Worm (Caenorhabditis elegans) whole organism, young adult: Measurements from ENCODE around the gene nlp-16.

ENCODE experiments used
- B0261.1 ChIP-seq: sonication (generic microtip); optimal IDR thresholded peaks from 2 replicates; lab custom pipeline; 2016; ENCODE audit warnings: mild to moderate bottlenecking, missing genetic modification characterization, moderate library complexity, missing compliant biosample characterization
- C17E4.6 ChIP-seq: fragments of 200-800 bp; sonication (Bioruptor generic); IDR thresholded peaks from 2 replicates; pipeline ENCODE4 v1.3.6; 2022; ENCODE audit warnings: missing genetic modification reagents, missing genetic modification characterization, missing compliant biosample characterization
- F49E8.2 ChIP-seq: sonication (generic microtip); optimal IDR thresholded peaks from 3 replicates; lab custom pipeline; 2017; ENCODE audit warnings: missing genetic modification characterization, mild to moderate bottlenecking, missing compliant biosample characterization, antibody characterized with exemption, moderate library complexity; ENCODE audit not compliant: insufficient read depth
- T07F8.4 ChIP-seq: sonication (generic microtip); optimal IDR thresholded peaks from 2 replicates; lab custom pipeline; 2016; ENCODE audit warnings: mild to moderate bottlenecking, missing genetic modification characterization, moderate library complexity, missing compliant biosample characterization
- Y53G8AR.9 ChIP-seq: fragments of 200-800 bp; sonication (Bioruptor generic); conservative IDR thresholded peaks from 2 replicates; pipeline ENCODE4 v1.3.6; 2022; ENCODE audit warnings: missing genetic modification reagents, missing genetic modification characterization, missing compliant biosample characterization
- Y95B8A.8 ChIP-seq: fragments of 200-800 bp; sonication (Bioruptor generic); IDR thresholded peaks from 2 replicates; pipeline ENCODE4 v1.3.6; 2022; ENCODE audit warnings: missing genetic modification reagents, missing genetic modification characterization, missing compliant biosample characterization
- aptf-3 ChIP-seq: fragments of 200-800 bp; sonication (Bioruptor generic); IDR thresholded peaks from 2 replicates; pipeline ENCODE4 v1.3.6; 2022; ENCODE audit warnings: missing genetic modification characterization, missing compliant biosample characterization
- attf-3 ChIP-seq: fragments of 200-800 bp; sonication (Bioruptor generic); conservative IDR thresholded peaks from 2 replicates; pipeline ENCODE4 v1.3.6; 2022; ENCODE audit warnings: missing genetic modification reagents, missing genetic modification characterization, missing compliant biosample characterization
- bed-1 ChIP-seq: fragments of 200-800 bp; sonication (Bioruptor generic); IDR thresholded peaks from 2 replicates; pipeline ENCODE4 v1.3.6; 2022; ENCODE audit warnings: missing genetic modification reagents, missing genetic modification characterization, missing compliant biosample characterization
- ceh-100 ChIP-seq: fragments of 200-800 bp; sonication (Bioruptor generic); IDR thresholded peaks from 2 replicates; pipeline ENCODE4 v1.3.6; 2022; ENCODE audit warnings: missing genetic modification reagents, missing genetic modification characterization, missing compliant biosample characterization
- ceh-58 ChIP-seq: fragments of 200-800 bp; sonication (Bioruptor generic); IDR thresholded peaks from 2 replicates; pipeline ENCODE4 v1.3.6; 2022; ENCODE audit warnings: missing genetic modification characterization, missing compliant biosample characterization
- ceh-79 ChIP-seq: sonication (generic microtip); optimal IDR thresholded peaks from 2 replicates; lab custom pipeline; 2017; ENCODE audit warnings: mild to moderate bottlenecking, missing genetic modification characterization, missing compliant biosample characterization
- chd-7 ChIP-seq: sonication (generic microtip); optimal IDR thresholded peaks from 2 replicates; lab custom pipeline; 2016; ENCODE audit warnings: mild to moderate bottlenecking, missing genetic modification characterization, moderate library complexity, missing compliant biosample characterization
- die-1 ChIP-seq: sonication (generic microtip); optimal IDR thresholded peaks from 2 replicates; lab custom pipeline; 2016; ENCODE audit warnings: missing genotype, mild to moderate bottlenecking, missing genetic modification characterization, missing compliant biosample characterization
- dpl-1 ChIP-seq: fragments of 150-350 bp; optimal IDR thresholded peaks from 2 replicates; lab custom pipeline; 2014; ENCODE audit warnings: missing biosample characterization, missing genetic modification reagents, missing genetic modification characterization
- ekl-4 ChIP-seq: fragments of 200-800 bp; sonication (Bioruptor generic); IDR thresholded peaks from 2 replicates; pipeline ENCODE4 v1.3.6; 2022; ENCODE audit warnings: missing genetic modification reagents, missing genetic modification characterization, missing compliant biosample characterization
- hlh-26 ChIP-seq: fragments of 200-800 bp; sonication (Bioruptor generic); conservative IDR thresholded peaks from 2 replicates; pipeline ENCODE4 v1.3.6; 2022; ENCODE audit warnings: missing genetic modification reagents, missing genetic modification characterization, missing compliant biosample characterization
- hmg-20 ChIP-seq: fragments of 200-800 bp; sonication (Bioruptor generic); IDR thresholded peaks from 2 replicates; pipeline ENCODE4 v1.3.6; 2022; ENCODE audit warnings: missing genetic modification reagents, missing genetic modification characterization, missing compliant biosample characterization
- lin-35 ChIP-seq, 3 experiments: fragments of 150-350 bp in 2 of 3; sonication (generic microtip) in 1 of 3; optimal IDR thresholded peaks; 2 replicates each; lab custom pipeline; 2014 to 2018; ENCODE audit warnings: missing biosample characterization in 3 of 3, missing genetic modification characterization in 3 of 3, missing genetic modification reagents in 3 of 3
- lir-1 ChIP-seq: fragments of 200-800 bp; sonication (Bioruptor generic); conservative IDR thresholded peaks from 2 replicates; pipeline ENCODE4 v1.3.6; 2022; ENCODE audit warnings: missing genetic modification reagents, missing genetic modification characterization, missing compliant biosample characterization
- madf-8 ChIP-seq: fragments of 200-800 bp; sonication (Bioruptor generic); conservative IDR thresholded peaks from 2 replicates; pipeline ENCODE4 v1.3.6; 2022; ENCODE audit warnings: missing genetic modification reagents, missing genetic modification characterization, missing compliant biosample characterization
- mcd-1 ChIP-seq: fragments of 200-800 bp; sonication (Bioruptor generic); IDR thresholded peaks from 2 replicates; pipeline ENCODE4 v1.3.6; 2022; ENCODE audit warnings: missing genetic modification reagents, missing genetic modification characterization, missing compliant biosample characterization
- nfya-2 ChIP-seq: fragments of 200-800 bp; sonication (Bioruptor generic); IDR thresholded peaks from 2 replicates; pipeline ENCODE4 v1.3.6; 2022; ENCODE audit warnings: missing genetic modification reagents, missing genetic modification characterization, missing compliant biosample characterization
- nhr-120 ChIP-seq: fragments of 200-800 bp; sonication (Bioruptor generic); IDR thresholded peaks from 2 replicates; pipeline ENCODE4 v1.3.6; 2022; ENCODE audit warnings: missing genetic modification characterization, missing compliant biosample characterization
- nhr-80 ChIP-seq: sonication (generic microtip); optimal IDR thresholded peaks from 2 replicates; lab custom pipeline; 2016; ENCODE audit warnings: missing genetic modification characterization, missing compliant biosample characterization
- pbrm-1 ChIP-seq: fragments of 200-800 bp; sonication (Bioruptor generic); IDR thresholded peaks from 2 replicates; pipeline ENCODE4 v1.3.6; 2022; ENCODE audit warnings: missing genetic modification reagents, missing genetic modification characterization, missing compliant biosample characterization
- pha-4 ChIP-seq: fragments of 150-350 bp; sonication (generic microtip); optimal IDR thresholded peaks from 2 replicates; lab custom pipeline; 2014; ENCODE audit warnings: missing biosample characterization, missing genetic modification reagents, missing genetic modification characterization
- rcor-1 ChIP-seq: fragments of 200-800 bp; sonication (Bioruptor generic); IDR thresholded peaks from 2 replicates; pipeline ENCODE4 v1.3.6; 2022; ENCODE audit warnings: missing genetic modification reagents, missing genetic modification characterization, missing compliant biosample characterization
- repo-1 ChIP-seq: sonication (generic microtip); optimal IDR thresholded peaks from 2 replicates; lab custom pipeline; 2017; ENCODE audit warnings: mild to moderate bottlenecking, missing genetic modification characterization, missing compliant biosample characterization
- rpc-1 ChIP-seq, 2 experiments: fragments of 150-350 bp in 1 of 2; sonication (generic microtip) in 1 of 2; optimal IDR thresholded peaks; 2 replicates each; lab custom pipeline; 2014 to 2018; ENCODE audit warnings: missing biosample characterization in 1 of 2, missing genetic modification characterization in 1 of 2, missing genetic modification reagents in 1 of 2, missing genotype in 1 of 2
- snpc-1.1 ChIP-seq: sonication (generic microtip); optimal IDR thresholded peaks from 2 replicates; lab custom pipeline; 2017; ENCODE audit warnings: missing genetic modification characterization, mild to moderate bottlenecking, missing compliant biosample characterization, antibody characterized with exemption, moderate library complexity, missing genotype, missing genetic modification reagents; ENCODE audit not compliant: insufficient read depth
- snpc-1.3 ChIP-seq: sonication (generic microtip); optimal IDR thresholded peaks from 2 replicates; lab custom pipeline; 2017; ENCODE audit warnings: missing genetic modification characterization, mild to moderate bottlenecking, missing compliant biosample characterization, antibody characterized with exemption, moderate library complexity, missing genotype, missing genetic modification reagents; ENCODE audit not compliant: insufficient read depth
- unc-130 ChIP-seq: sonication (generic microtip); optimal IDR thresholded peaks from 2 replicates; lab custom pipeline; 2016; ENCODE audit warnings: missing genetic modification reagents, missing genetic modification characterization, missing compliant biosample characterization
- ztf-25 ChIP-seq: fragments of 200-800 bp; sonication (Bioruptor generic); IDR thresholded peaks from 2 replicates; pipeline ENCODE4 v1.3.6; 2022; ENCODE audit warnings: missing genetic modification reagents, missing genetic modification characterization, missing compliant biosample characterization

Gene nlp-16

DNA sequence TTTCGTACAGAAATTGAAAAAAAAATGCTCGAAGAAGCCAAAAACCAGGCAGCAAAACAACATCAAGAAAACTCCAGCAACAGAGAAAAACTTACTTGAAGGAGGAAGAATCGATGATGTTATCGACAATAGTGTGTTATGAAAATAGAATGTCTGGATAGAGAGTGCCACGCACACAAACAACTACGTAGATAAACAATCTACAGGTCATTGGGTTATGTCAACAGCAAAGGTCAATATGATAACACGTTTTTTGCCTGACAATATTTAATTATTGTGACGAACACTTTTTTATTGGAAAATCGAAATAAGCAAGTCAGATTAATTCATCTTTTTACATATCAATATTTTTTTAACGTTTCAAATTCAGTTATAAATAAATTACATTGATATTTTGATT lies 19.8 kb upstream of the nlp-16 start, which contains the start of gene sams-5:
Gene sams-5 (minus strand): TSS at position 131 of the 400 bp plus-strand sequence.
- TF ChIP-seq attf-3 (GFP tag; lab: Robert Waterston, UW) (no peak), repo-1 (tag; lab: Kevin White, UChicago) (no peak), madf-8 (no peak), bed-1 (no peak), ceh-79 (tag; lab: Kevin White, UChicago) (no peak), die-1 (tag; lab: Kevin White, UChicago) (no peak), hlh-26 (GFP tag; lab: Robert Waterston, UW) (no peak), ztf-25 (GFP tag; lab: Robert Waterston, UW) (no peak)
- TF ChIP-seq, all 124 proteins: peak for 0

DNA sequence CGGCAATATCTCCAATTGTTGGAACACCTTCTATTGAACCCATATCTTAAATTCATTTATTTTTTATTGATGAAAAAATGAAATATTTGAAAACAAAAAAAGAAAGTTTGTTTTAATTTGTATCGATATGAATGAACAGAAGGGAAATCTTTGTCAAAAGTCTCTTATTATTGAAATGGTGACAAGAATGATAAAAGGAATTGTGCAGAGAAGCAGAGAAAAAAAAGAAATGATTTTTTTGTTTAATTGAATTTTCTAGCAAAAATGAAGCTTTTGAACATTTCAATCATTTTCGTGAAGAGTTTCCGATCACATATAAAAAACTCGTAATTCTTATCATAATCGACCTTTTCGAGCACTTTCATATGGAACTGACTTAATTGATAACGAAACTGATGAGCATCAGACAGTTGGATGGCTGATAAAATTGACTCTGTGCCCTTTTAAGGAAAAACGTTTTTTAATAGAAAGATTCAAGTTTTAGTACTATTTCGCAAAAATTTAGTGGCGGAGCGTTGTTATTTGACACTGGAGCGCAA lies 16.1 kb upstream of the nlp-16 start, which contains the start of the genes aat-4 and T13A10.1:
Gene aat-4 (minus strand): TSS at position 51 of the 539 bp plus-strand sequence.
Gene T13A10.1 (plus strand): TSS at position 411 of the 539 bp plus-strand sequence.
- TF ChIP-seq Y95B8A.8 (GFP tag; lab: Robert Waterston, UW) (no peak), nhr-80 (peak; percentile 89)

DNA sequence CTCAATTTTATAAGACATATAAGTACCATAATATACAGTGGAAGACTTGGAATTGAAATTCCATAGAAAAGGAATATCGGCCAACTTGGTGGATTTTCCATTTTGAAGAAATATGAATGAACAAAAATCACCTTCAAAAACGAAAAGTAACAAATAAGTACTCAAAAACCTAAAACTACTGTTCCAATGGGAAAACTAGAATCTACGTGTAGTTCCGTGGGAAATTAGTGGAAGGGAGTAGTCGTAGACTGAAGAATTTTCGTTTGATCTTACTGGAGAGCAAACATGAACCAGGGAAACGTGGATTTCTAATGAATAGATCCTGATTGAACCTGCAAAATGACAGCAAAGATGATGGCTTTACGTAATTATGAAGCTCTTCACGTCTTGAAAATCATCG lies 12.3 kb upstream of the nlp-16 start, which contains the start of gene srv-31:
Gene srv-31 (minus strand): TSS at position 101 of the 400 bp plus-strand sequence.
- TF ChIP-seq pbrm-1 (GFP tag; lab: Robert Waterston, UW) (no peak), nfya-2 (GFP tag; lab: Robert Waterston, UW) (no peak), bed-1 (no peak), dpl-1 (GFP tag; lab: Kevin White, UChicago) (no peak), Y53G8AR.9 (GFP tag; lab: Robert Waterston, UW) (no peak), ztf-25 (GFP tag; lab: Robert Waterston, UW) (no peak), lin-35 (GFP tag; optimal IDR thresholded peaks at IDR 0.05; lab: Kevin White, UChicago) (no peak), ceh-100 (no peak), F49E8.2 (tag; lab: Kevin White, UChicago) (no peak), T07F8.4 (tag; lab: Kevin White, UChicago) (no peak), nhr-120 (no peak)

ce11 chrIV:6269346-6269745 lies 9.7 kb upstream of the nlp-16 start, which contains the start of gene srv-30:
Gene srv-30, minus strand, starts transcription at chrIV:6269446.
- no peak for TF ChIP-seq T07F8.4 (tag; lab: Kevin White, UChicago)
- no peak for TF ChIP-seq snpc-1.1 (tag; lab: Kevin White, UChicago)
- no peak for TF ChIP-seq mcd-1 (GFP tag; lab: Robert Waterston, UW)
- no peak for TF ChIP-seq lir-1
- TF ChIP-seq C17E4.6 (GFP tag; lab: Robert Waterston, UW), result no peak
- no peak for TF ChIP-seq chd-7 (tag; lab: Kevin White, UChicago)
- TF ChIP-seq attf-3 (GFP tag; lab: Robert Waterston, UW), result no peak
- TF ChIP-seq nhr-120, result no peak
- no peak for TF ChIP-seq ceh-58
- no peak for TF ChIP-seq rcor-1 (GFP tag; lab: Robert Waterston, UW)
- TF ChIP-seq snpc-1.3 (tag; lab: Kevin White, UChicago), result no peak
- no peak for TF ChIP-seq unc-130 (GFP tag; lab: Kevin White, UChicago)
- no peak for TF ChIP-seq hmg-20
- no peak for TF ChIP-seq B0261.1 (tag; lab: Kevin White, UChicago)
- TF ChIP-seq rpc-1 (optimal IDR thresholded peaks at IDR 0.05; lab: Kevin White, UChicago), result no peak
- no peak for TF ChIP-seq rpc-1 (tag; optimal IDR thresholded peaks at IDR 0.05; lab: Kevin White, UChicago)
- TF ChIP-seq F49E8.2 (tag; lab: Kevin White, UChicago), result no peak
- TF ChIP-seq aptf-3, result no peak
- no peak for TF ChIP-seq ekl-4
- TF ChIP-seq pha-4 (tag; lab: Kevin White, UChicago), result no peak
- TF ChIP-seq, all 124 proteins: peak for 0
